Worm (Caenorhabditis elegans) whole organism, L1 larva: ENCODE results near the gene C05C10.3.

ENCODE experiments used
- C04F5.9 ChIP-seq: sonication (generic microtip); optimal IDR thresholded peaks from 2 replicates; lab custom pipeline; 2016; ENCODE audit warnings: missing genetic modification characterization, missing compliant biosample characterization
- C16A3.4 ChIP-seq: fragments of 150-350 bp; optimal IDR thresholded peaks from 2 replicates; lab custom pipeline; 2014; ENCODE audit warnings: missing biosample characterization, missing genetic modification characterization
- F16B12.6 ChIP-seq: fragments of 150-350 bp; optimal IDR thresholded peaks from 2 replicates; lab custom pipeline; 2014; ENCODE audit warnings: missing biosample characterization, missing genetic modification characterization
- aha-1 ChIP-seq: fragments of 150-350 bp; optimal IDR thresholded peaks from 2 replicates; lab custom pipeline; 2014; ENCODE audit warnings: missing biosample characterization, missing genetic modification characterization
- alr-1 ChIP-seq: fragments of 200-800 bp; sonication (Bioruptor generic); optimal IDR thresholded peaks from 2 replicates; lab custom pipeline; 2018; ENCODE audit warnings: borderline replicate concordance, mild to moderate bottlenecking, missing genetic modification characterization, missing compliant biosample characterization
- ama-1 ChIP-seq: fragments of 150-350 bp; optimal IDR thresholded peaks from 2 replicates; lab custom pipeline; 2014
- blmp-1 ChIP-seq: fragments of 150-350 bp; optimal IDR thresholded peaks from 2 replicates; lab custom pipeline; 2014; ENCODE audit warnings: missing biosample characterization, missing genetic modification characterization
- ceh-63 ChIP-seq: fragments of 200-800 bp; sonication (Bioruptor generic); optimal IDR thresholded peaks from 2 replicates; lab custom pipeline; 2018; ENCODE audit warnings: mild to moderate bottlenecking, missing genetic modification characterization, missing compliant biosample characterization
- ceh-82 ChIP-seq, 3 experiments: fragments of 150-350 bp in 1 of 3; sonication (generic microtip) in 2 of 3; optimal IDR thresholded peaks; 2 replicates each; lab custom pipeline; 2014 to 2017; ENCODE audit warnings: missing biosample characterization in 3 of 3, missing genetic modification characterization in 3 of 3
- ceh-88 ChIP-seq: fragments of 200-800 bp; sonication (Bioruptor generic); IDR thresholded peaks from 2 replicates; pipeline ENCODE4 v1.3.6; 2022; ENCODE audit warnings: missing genetic modification characterization, missing compliant biosample characterization
- dpl-1 ChIP-seq, 3 experiments: fragments of 150-350 bp in 2 of 3; sonication (generic microtip) in 1 of 3; optimal IDR thresholded peaks; 2 replicates each; lab custom pipeline; 2014 to 2017; ENCODE audit warnings: missing biosample characterization in 3 of 3, missing genetic modification characterization in 3 of 3, missing genetic modification reagents in 3 of 3
- dsc-1 ChIP-seq: sonication (generic microtip); optimal IDR thresholded peaks from 2 replicates; lab custom pipeline; 2016; ENCODE audit warnings: mild to moderate bottlenecking, missing genetic modification characterization, missing compliant biosample characterization
- efl-3 ChIP-seq: fragments of 200-800 bp; sonication (Bioruptor generic); optimal IDR thresholded peaks from 2 replicates; lab custom pipeline; 2018; ENCODE audit warnings: mild to moderate bottlenecking, missing genetic modification characterization, missing compliant biosample characterization
- egl-13 ChIP-seq: sonication (generic microtip); optimal IDR thresholded peaks from 2 replicates; lab custom pipeline; 2016; ENCODE audit warnings: missing genotype, missing genetic modification reagents, missing genetic modification characterization, missing compliant biosample characterization
- egl-27 ChIP-seq, 2 experiments: fragments of 150-350 bp in 1 of 2; sonication (generic microtip); optimal IDR thresholded peaks; 3 replicates each; lab custom pipeline; 2017 to 2018; ENCODE audit warnings: missing biosample characterization in 2 of 2, missing genetic modification characterization in 2 of 2, missing genetic modification reagents in 2 of 2
- elt-2 ChIP-seq: sonication (generic microtip); optimal IDR thresholded peaks from 2 replicates; lab custom pipeline; 2016; ENCODE audit warnings: missing genetic modification characterization, mild to moderate bottlenecking, inconsistent platforms, missing compliant biosample characterization, missing genetic modification reagents
- fkh-10 ChIP-seq: sonication (generic microtip); optimal IDR thresholded peaks from 2 replicates; lab custom pipeline; 2017; ENCODE audit warnings: missing biosample characterization, missing genetic modification reagents, missing genetic modification characterization
- fkh-4 ChIP-seq: sonication (generic microtip); optimal IDR thresholded peaks from 2 replicates; lab custom pipeline; 2016; ENCODE audit warnings: missing compliant biosample characterization, missing genetic modification characterization, borderline replicate concordance
- fkh-8 ChIP-seq: sonication (generic microtip); optimal IDR thresholded peaks from 2 replicates; lab custom pipeline; 2016; ENCODE audit warnings: mild to moderate bottlenecking, missing genetic modification characterization, missing compliant biosample characterization
- fos-1 ChIP-seq: fragments of 150-350 bp; optimal IDR thresholded peaks from 2 replicates; lab custom pipeline; 2014; ENCODE audit warnings: missing biosample characterization, missing genetic modification characterization
- grh-1 ChIP-seq: fragments of 200-800 bp; sonication (Bioruptor generic); IDR thresholded peaks from 2 replicates; pipeline ENCODE4 v1.3.6; 2022; ENCODE audit warnings: missing genetic modification reagents, missing genetic modification characterization, missing compliant biosample characterization
- isw-1 ChIP-seq: fragments of 200-800 bp; sonication (Bioruptor generic); IDR thresholded peaks from 2 replicates; pipeline ENCODE4 v1.3.6; 2022; ENCODE audit warnings: missing genetic modification characterization, missing compliant biosample characterization
- jun-1 ChIP-seq: fragments of 150-350 bp; optimal IDR thresholded peaks from 2 replicates; lab custom pipeline; 2014; ENCODE audit warnings: missing biosample characterization, missing genetic modification reagents, missing genetic modification characterization
- lin-13 ChIP-seq: fragments of 150-350 bp; optimal IDR thresholded peaks from 2 replicates; lab custom pipeline; 2014; ENCODE audit warnings: missing biosample characterization, missing genetic modification reagents, missing genetic modification characterization
- lin-14 ChIP-seq: fragments of 200-800 bp; sonication (Bioruptor generic); optimal IDR thresholded peaks from 2 replicates; lab custom pipeline; 2018; ENCODE audit warnings: mild to moderate bottlenecking, missing genetic modification characterization, moderate library complexity, missing compliant biosample characterization
- lir-3 ChIP-seq: sonication (generic microtip); optimal IDR thresholded peaks from 2 replicates; lab custom pipeline; 2016; ENCODE audit warnings: mild to moderate bottlenecking, missing genetic modification characterization, moderate library complexity, missing compliant biosample characterization; ENCODE audit not compliant: poor library complexity
- lsy-2 ChIP-seq, 2 experiments: fragments of 150-350 bp; optimal IDR thresholded peaks; 2 replicates each; lab custom pipeline; 2014; ENCODE audit warnings: missing biosample characterization in 2 of 2, missing genetic modification characterization in 2 of 2
- mab-9 ChIP-seq: fragments of 200-800 bp; sonication (Bioruptor generic); IDR thresholded peaks from 2 replicates; pipeline ENCODE4 v1.3.6; 2022; ENCODE audit warnings: missing genetic modification reagents, missing genetic modification characterization, missing compliant biosample characterization
- mdl-1 ChIP-seq, 2 experiments: fragments of 150-350 bp; optimal IDR thresholded peaks; 2 replicates each; lab custom pipeline; 2014 to 2017; ENCODE audit warnings: missing biosample characterization in 2 of 2, missing genetic modification characterization in 2 of 2, inconsistent platforms in 1 of 2
- mep-1 ChIP-seq: fragments of 150-350 bp; optimal IDR thresholded peaks from 2 replicates; lab custom pipeline; 2014; ENCODE audit warnings: missing biosample characterization, missing genetic modification characterization
- nhr-11 ChIP-seq: fragments of 150-350 bp; optimal IDR thresholded peaks from 2 replicates; lab custom pipeline; 2014; ENCODE audit warnings: missing biosample characterization, missing genetic modification characterization
- nhr-12 ChIP-seq: sonication (generic microtip); optimal IDR thresholded peaks from 2 replicates; lab custom pipeline; 2017; ENCODE audit warnings: missing biosample characterization, missing genetic modification characterization
- nhr-19 ChIP-seq: fragments of 200-800 bp; sonication (Bioruptor generic); conservative IDR thresholded peaks from 2 replicates; pipeline ENCODE4 v1.3.6; 2022; ENCODE audit warnings: missing genetic modification characterization, missing compliant biosample characterization
- nhr-28 ChIP-seq: fragments of 150-350 bp; optimal IDR thresholded peaks from 2 replicates; lab custom pipeline; 2014; ENCODE audit warnings: missing biosample characterization, missing genetic modification characterization
- nhr-47 ChIP-seq: sonication (generic microtip); optimal IDR thresholded peaks from 2 replicates; lab custom pipeline; 2016; ENCODE audit warnings: mild to moderate bottlenecking, missing genetic modification characterization, moderate library complexity, missing compliant biosample characterization
- nhr-71 ChIP-seq: sonication (generic microtip); optimal IDR thresholded peaks from 2 replicates; lab custom pipeline; 2016; ENCODE audit warnings: mild to moderate bottlenecking, missing genetic modification characterization, moderate library complexity, missing compliant biosample characterization
- nhr-77 ChIP-seq: fragments of 150-350 bp; optimal IDR thresholded peaks from 2 replicates; lab custom pipeline; 2014; ENCODE audit warnings: missing biosample characterization, missing genetic modification characterization
- nhr-84 ChIP-seq: sonication (generic microtip); optimal IDR thresholded peaks from 2 replicates; lab custom pipeline; 2017; ENCODE audit warnings: missing biosample characterization, missing genetic modification characterization
- nhr-85 ChIP-seq: sonication (generic microtip); peaks from one replicate; lab custom pipeline; 2016; ENCODE audit warnings: missing genetic modification characterization, inconsistent platforms, missing compliant biosample characterization
- nhr-90 ChIP-seq: sonication (generic microtip); optimal IDR thresholded peaks from 2 replicates; lab custom pipeline; 2016; ENCODE audit warnings: mild to moderate bottlenecking, missing genetic modification characterization, missing compliant biosample characterization; ENCODE audit not compliant: poor library complexity
- skn-1 ChIP-seq: fragments of 150-350 bp; optimal IDR thresholded peaks from 2 replicates; lab custom pipeline; 2014; ENCODE audit warnings: missing biosample characterization, missing genetic modification characterization
- snpc-4 ChIP-seq: fragments of 150-350 bp; optimal IDR thresholded peaks from 2 replicates; lab custom pipeline; 2014; ENCODE audit warnings: missing biosample characterization, missing genetic modification characterization
- snu-23 ChIP-seq: sonication (generic microtip); optimal IDR thresholded peaks from 2 replicates; lab custom pipeline; 2016; ENCODE audit warnings: missing genetic modification characterization, missing compliant biosample characterization
- sup-37 ChIP-seq: fragments of 200-800 bp; sonication (Bioruptor generic); optimal IDR thresholded peaks from 2 replicates; lab custom pipeline; 2018; ENCODE audit warnings: mild to moderate bottlenecking, missing genetic modification characterization, missing compliant biosample characterization
- swsn-7 ChIP-seq: sonication (generic microtip); optimal IDR thresholded peaks from 2 replicates; lab custom pipeline; 2016; ENCODE audit warnings: missing genetic modification characterization, missing compliant biosample characterization
- tbx-2 ChIP-seq: sonication (generic microtip); optimal IDR thresholded peaks from 2 replicates; lab custom pipeline; 2016; ENCODE audit warnings: missing genetic modification characterization, missing compliant biosample characterization
- tlp-1 ChIP-seq: fragments of 150-350 bp; optimal IDR thresholded peaks from 2 replicates; lab custom pipeline; 2014; ENCODE audit warnings: missing biosample characterization, missing genetic modification characterization
- unc-30 ChIP-seq: sonication (generic microtip); optimal IDR thresholded peaks from 2 replicates; lab custom pipeline; 2017; ENCODE audit warnings: missing biosample characterization, missing genetic modification characterization
- unc-62 ChIP-seq: fragments of 150-350 bp; optimal IDR thresholded peaks from 2 replicates; lab custom pipeline; 2014; ENCODE audit warnings: missing biosample characterization, missing genetic modification reagents, missing genetic modification characterization
- unc-98 ChIP-seq: fragments of 200-800 bp; sonication (Bioruptor generic); IDR thresholded peaks from 2 replicates; pipeline ENCODE4 v1.3.6; 2022; ENCODE audit warnings: missing genetic modification characterization, missing compliant biosample characterization
- ztf-4 ChIP-seq: fragments of 150-350 bp; optimal IDR thresholded peaks from 2 replicates; lab custom pipeline; 2014; ENCODE audit warnings: missing biosample characterization, missing genetic modification characterization

C05C10.3 gene

ce11 chrII:9976405-9976804 is 39.7 kb upstream of the C05C10.3 start, which contains the start of gene R53.8:
TSS of gene R53.8 (plus strand) at chrII:9976705.
- no peak for TF ChIP-seq nhr-28 (tag; lab: Kevin White, UChicago)
- no peak for TF ChIP-seq ztf-4 (tag; lab: Kevin White, UChicago)
- TF ChIP-seq alr-1: no peak
- no peak for TF ChIP-seq egl-13
- TF ChIP-seq aha-1 (tag; lab: Kevin White, UChicago): no peak
- TF ChIP-seq ceh-63 (GFP tag; lab: Kevin White, UChicago): no peak

ce11 chrII:9974967-9975366 is 38.3 kb upstream of the C05C10.3 start, which contains the start of gene aakg-5:
TSS of gene aakg-5 (minus strand) at chrII:9975125.
- TF ChIP-seq alr-1 (no peak), ceh-82 (tag; optimal IDR thresholded peaks at IDR 0.05; lab: Kevin White, UChicago) (peak; percentile 59 to 74 (median 72)), fkh-8 (peak; percentile 57), lir-3 (tag; lab: Kevin White, UChicago) (peak; percentile 51), nhr-84 (no peak), grh-1 (GFP tag; lab: Robert Waterston, UW) (peak; percentile 88), fos-1 (tag; lab: Kevin White, UChicago) (peak; percentile 67), tlp-1 (tag; lab: Kevin White, UChicago) (no peak), fkh-4 (tag; lab: Kevin White, UChicago) (no peak), nhr-28 (tag; lab: Kevin White, UChicago) (no peak), swsn-7 (tag; lab: Kevin White, UChicago) (peak; percentile 90), unc-30 (tag; lab: Kevin White, UChicago) (no peak), nhr-19 (GFP tag; lab: Robert Waterston, UW) (peak; percentile 82), nhr-90 (tag; lab: Kevin White, UChicago) (peak; percentile 85), C16A3.4 (tag; lab: Kevin White, UChicago) (peak; percentile 56), nhr-47 (tag; lab: Kevin White, UChicago) (peak; percentile 88), fkh-10 (GFP tag; lab: Kevin White, UChicago) (peak; percentile 37), lin-13 (GFP tag; lab: Kevin White, UChicago) (peak; percentile 88), lsy-2 (tag; optimal IDR thresholded peaks at IDR 0.05; lab: Kevin White, UChicago) (peak; percentile 78 to 89), blmp-1 (tag; lab: Kevin White, UChicago) (peak; percentile 86), C04F5.9 (peak; percentile 56), unc-98 (no peak), nhr-85 (peak; percentile 99), sup-37 (GFP tag; lab: Kevin White, UChicago) (no peak), nhr-12 (tag; lab: Kevin White, UChicago) (no peak), ama-1 (peak; percentile 17), egl-27 (tag; optimal IDR thresholded peaks at IDR 0.05; lab: Kevin White, UChicago) (peak; percentile 28 to 72), unc-62 (GFP tag; lab: Kevin White, UChicago) (no peak), mab-9 (0 out of 2 replicates have a peak, but pooled peaks have one; percentile 57), tbx-2 (peak; percentile 92), elt-2 (tag; lab: Kevin White, UChicago) (peak; percentile 80), skn-1 (tag; lab: Kevin White, UChicago) (peak; percentile 90), F16B12.6 (tag; lab: Kevin White, UChicago) (peak; percentile 28), jun-1 (tag; lab: Kevin White, UChicago) (peak; percentile 72), lin-14 (peak; percentile 96), nhr-71 (tag; lab: Kevin White, UChicago) (peak; percentile 96), ceh-88 (GFP tag; lab: Robert Waterston, UW) (peak; percentile 37; the same call in 1 of the 2 replicates), mep-1 (tag; lab: Kevin White, UChicago) (peak; percentile 72), mdl-1 (tag; optimal IDR thresholded peaks at IDR 0.05; lab: Kevin White, UChicago) (peak in 1 of 2 experiments; percentile 87), dsc-1 (tag; lab: Kevin White, UChicago) (peak; percentile 70), dpl-1 (GFP tag; optimal IDR thresholded peaks at IDR 0.05; lab: Kevin White, UChicago) (peak; percentile 59 to 66 (median 62)), nhr-77 (peak; percentile 90), efl-3 (GFP tag; lab: Kevin White, UChicago) (no peak), snpc-4 (peak; percentile 41), nhr-11 (tag; lab: Kevin White, UChicago) (peak; percentile 79), ztf-4 (tag; lab: Kevin White, UChicago) (peak; percentile 63), snu-23 (peak; percentile 92), isw-1 (GFP tag; lab: Robert Waterston, UW) (0 out of 2 replicates have a peak, but pooled peaks have one; percentile 28)
